Worm (Caenorhabditis elegans) whole organism, mixed stage, embryonic: Measurements from ENCODE around the gene C50E3.11.

Source experiments
- ceh-83 ChIP-seq: fragments of 200-800 bp; sonication (Bioruptor generic); optimal IDR thresholded peaks from 2 replicates; lab custom pipeline; 2018; ENCODE audit warnings: mild to moderate bottlenecking, missing genetic modification characterization, missing compliant biosample characterization
- drap-1 ChIP-seq: fragments of 200-800 bp; sonication (Bioruptor generic); optimal IDR thresholded peaks from 3 replicates; lab custom pipeline; 2018; ENCODE audit warnings: mild to moderate bottlenecking, missing genetic modification characterization, missing compliant biosample characterization
- elt-1 ChIP-seq: sonication (generic microtip); optimal IDR thresholded peaks from 2 replicates; lab custom pipeline; 2017; ENCODE audit warnings: missing genetic modification characterization, mild to moderate bottlenecking, missing compliant biosample characterization, antibody characterized with exemption, moderate library complexity, borderline replicate concordance; ENCODE audit not compliant: insufficient read depth
- lsy-2 ChIP-seq: fragments of 150-350 bp; optimal IDR thresholded peaks from 2 replicates; lab custom pipeline; 2014; ENCODE audit warnings: missing biosample characterization, missing genetic modification characterization
- nhr-12 ChIP-seq: fragments of 150-350 bp; optimal IDR thresholded peaks from 2 replicates; lab custom pipeline; 2014; ENCODE audit warnings: missing biosample characterization, missing genetic modification characterization
- nhr-28 ChIP-seq: fragments of 150-350 bp; optimal IDR thresholded peaks from 2 replicates; lab custom pipeline; 2014; ENCODE audit warnings: missing biosample characterization, missing genetic modification characterization
- pha-4 ChIP-seq: fragments of 150-350 bp; optimal IDR thresholded peaks from 2 replicates; lab custom pipeline; 2018; ENCODE audit warnings: missing biosample characterization, missing genetic modification reagents, missing genetic modification characterization
- snpc-4 ChIP-seq: fragments of 150-350 bp; optimal IDR thresholded peaks from 2 replicates; lab custom pipeline; 2014; ENCODE audit warnings: missing biosample characterization, missing genetic modification characterization
- ztf-11 ChIP-seq: fragments of 150-350 bp; optimal IDR thresholded peaks from 2 replicates; lab custom pipeline; 2014; ENCODE audit warnings: missing biosample characterization, missing genetic modification characterization

- TF ChIP-seq ceh-83 (no peak), pha-4 (tag; lab: Kevin White, UChicago) (no peak), nhr-12 (no peak), elt-1 (no peak), ztf-11 (tag; lab: Kevin White, UChicago) (no peak), snpc-4 (tag; lab: Kevin White, UChicago) (no peak), drap-1 (GFP tag; lab: Kevin White, UChicago) (no peak), nhr-28 (tag; lab: Kevin White, UChicago) (no peak), lsy-2 (no peak)
Measured at ce11 chrV:7598269-7598668, 5.0 kb downstream of the C50E3.11 start, which contains the start of gene C50E3.7.
